Fruit fly (Drosophila melanogaster): Measurements from ENCODE around the gene CG4367.

CG4367 gene

dm6 chr3R:20292030-20292879, 12.5 kb downstream of the CG4367 start (continued):
- peak; percentile 29; the same call in 1 of the 3 replicates for TF ChIP-seq ase (GFP tag; IDR thresholded peaks at IDR 0.05)
- no peak for TF ChIP-seq otp (GFP tag; IDR thresholded peaks at IDR 0.05)
- TF ChIP-seq BEAF-32 (GFP tag; optimal IDR thresholded peaks at IDR 0.05) = no peak
- no peak for TF ChIP-seq C15 (GFP tag; IDR thresholded peaks at IDR 0.05)
- TF ChIP-seq Pdp1 (GFP tag; optimal IDR thresholded peaks at IDR 0.05) = peak; percentile 47
- TF ChIP-seq CG14667 (GFP tag; IDR thresholded peaks at IDR 0.05) = peak; percentile 22; the same call in 1 of the 2 replicates
- TF ChIP-seq gsb (GFP tag; IDR thresholded peaks at IDR 0.05) = no peak
- no peak for TF ChIP-seq Deaf1 (tag; optimal IDR thresholded peaks at IDR 0.05)
- TF ChIP-seq CG14965 (GFP tag; optimal IDR thresholded peaks at IDR 0.05; ENCODE audit: borderline replicate concordance) = no peak
- no peak for TF ChIP-seq CG5180 (GFP tag; optimal IDR thresholded peaks at IDR 0.05)
- peak; percentile 26; the same call in 1 of the 3 replicates for TF ChIP-seq tgo (GFP tag; IDR thresholded peaks at IDR 0.05)
- TF ChIP-seq chif (GFP tag; optimal IDR thresholded peaks at IDR 0.05) = peak; percentile 58 to 82
- no peak for TF ChIP-seq gem (tag; optimal IDR thresholded peaks at IDR 0.05)
- TF ChIP-seq B-H2 (GFP tag; optimal IDR thresholded peaks at IDR 0.05) = no peak
- TF ChIP-seq Scr (GFP tag; IDR thresholded peaks at IDR 0.05; ENCODE audit: partially characterized antibody) = no peak
- peak; percentile 9 for TF ChIP-seq CHES-1-like (GFP tag; optimal IDR thresholded peaks at IDR 0.05)
- no peak for TF ChIP-seq pzg (GFP tag; optimal IDR thresholded peaks at IDR 0.05)
- peak; percentile 58; the same call in 1 of the 2 replicates for TF ChIP-seq ara (GFP tag; IDR thresholded peaks at IDR 0.05)
- TF ChIP-seq ash1 (GFP tag; optimal IDR thresholded peaks at IDR 0.05) = no peak
- TF ChIP-seq da (GFP tag; optimal IDR thresholded peaks at IDR 0.05) = peak; percentile 46
- no peak for TF ChIP-seq pfk (GFP tag; optimal IDR thresholded peaks at IDR 0.05)
- TF ChIP-seq CG15479 (GFP tag; optimal IDR thresholded peaks at IDR 0.05) = peak; percentile 98
- TF ChIP-seq CG12744 (GFP tag; optimal IDR thresholded peaks at IDR 0.05) = no peak
- no peak for TF ChIP-seq Hr39 (optimal IDR thresholded peaks at IDR 0.05)
- no peak for TF ChIP-seq wek (GFP tag; optimal IDR thresholded peaks at IDR 0.05)
- no peak for TF ChIP-seq Taf1 (GFP tag; IDR thresholded peaks at IDR 0.05)
- TF ChIP-seq sim (GFP tag; IDR thresholded peaks at IDR 0.05) = no peak
- TF ChIP-seq PHDP (tag; optimal IDR thresholded peaks at IDR 0.05) = no peak
- peak; percentile 17 for TF ChIP-seq Myb (GFP tag; optimal IDR thresholded peaks at IDR 0.05)
- peak; percentile 57; the same call in 1 of the 2 replicates for TF ChIP-seq CG8765 (GFP tag; IDR thresholded peaks at IDR 0.05)
- no peak for TF ChIP-seq CG32772 (GFP tag; IDR thresholded peaks at IDR 0.05)
- TF ChIP-seq CG15696 (tag; optimal IDR thresholded peaks at IDR 0.05) = peak; percentile 87
- TF ChIP-seq vfl (GFP tag; optimal IDR thresholded peaks at IDR 0.05) = no peak
- TF ChIP-seq az2 (GFP tag; optimal IDR thresholded peaks at IDR 0.05) = peak; percentile 73
- peak; percentile 27; the same call in 1 of the 3 replicates for TF ChIP-seq CG7357 (GFP tag; IDR thresholded peaks at IDR 0.05)
- TF ChIP-seq Dll (GFP tag; IDR thresholded peaks at IDR 0.05; ENCODE audit: partially characterized antibody) = peak; percentile 23; the same call in 1 of the 4 replicates
- TF ChIP-seq CrebB (tag; optimal IDR thresholded peaks at IDR 0.05) = no peak
- no peak for TF ChIP-seq CG2129 (GFP tag; IDR thresholded peaks at IDR 0.05; ENCODE audit: partially characterized antibody)
- TF ChIP-seq CG1024 (GFP tag; IDR thresholded peaks at IDR 0.05) = no peak
- TF ChIP-seq CG10267 (tag; optimal IDR thresholded peaks at IDR 0.05) = peak; percentile 73
- TF ChIP-seq pnt (GFP tag; optimal IDR thresholded peaks at IDR 0.05) = peak; percentile 59
- TF ChIP-seq CG10462 (GFP tag; optimal IDR thresholded peaks at IDR 0.05) = peak; percentile 55
- no peak for TF ChIP-seq sna (GFP tag; IDR thresholded peaks at IDR 0.05; ENCODE audit: partially characterized antibody)
- no peak for TF ChIP-seq Eip74EF (GFP tag; optimal IDR thresholded peaks at IDR 0.05)
- TF ChIP-seq dmrt11E (tag; optimal IDR thresholded peaks at IDR 0.05) = peak; percentile 84
- TF ChIP-seq CG11504 (tag; optimal IDR thresholded peaks at IDR 0.05) = peak; percentile 71
- no peak for TF ChIP-seq dmrt99B (tag; optimal IDR thresholded peaks at IDR 0.05)
- no peak for TF ChIP-seq gro (GFP tag; optimal IDR thresholded peaks at IDR 0.05)
